Worm (Caenorhabditis elegans) whole organism, L1 larva: ENCODE data around the gene wdr-20.

Source experiments
- C16A3.4 ChIP-seq: fragments of 150-350 bp; optimal IDR thresholded peaks from 2 replicates; lab custom pipeline; 2014; ENCODE audit warnings: missing biosample characterization, missing genetic modification characterization
- F16B12.6 ChIP-seq: fragments of 150-350 bp; optimal IDR thresholded peaks from 2 replicates; lab custom pipeline; 2014; ENCODE audit warnings: missing biosample characterization, missing genetic modification characterization
- Y116A8C.19 ChIP-seq: sonication (generic microtip); optimal IDR thresholded peaks from 2 replicates; lab custom pipeline; 2016; ENCODE audit warnings: missing compliant biosample characterization, missing genetic modification characterization, borderline replicate concordance
- aha-1 ChIP-seq: fragments of 150-350 bp; optimal IDR thresholded peaks from 2 replicates; lab custom pipeline; 2014; ENCODE audit warnings: missing biosample characterization, missing genetic modification characterization
- aly-2 ChIP-seq: fragments of 150-350 bp; optimal IDR thresholded peaks from 2 replicates; lab custom pipeline; 2014; ENCODE audit warnings: missing biosample characterization, missing genetic modification characterization
- ama-1 ChIP-seq: fragments of 150-350 bp; optimal IDR thresholded peaks from 2 replicates; lab custom pipeline; 2014
- blmp-1 ChIP-seq: fragments of 150-350 bp; optimal IDR thresholded peaks from 2 replicates; lab custom pipeline; 2014; ENCODE audit warnings: missing biosample characterization, missing genetic modification characterization
- ceh-8 ChIP-seq: fragments of 200-800 bp; sonication (Bioruptor generic); optimal IDR thresholded peaks from 2 replicates; lab custom pipeline; 2018; ENCODE audit warnings: mild to moderate bottlenecking, missing genetic modification characterization, moderate library complexity, missing compliant biosample characterization
- ceh-88 ChIP-seq: fragments of 200-800 bp; sonication (Bioruptor generic); IDR thresholded peaks from 2 replicates; pipeline ENCODE4 v1.3.6; 2022; ENCODE audit warnings: missing genetic modification characterization, missing compliant biosample characterization
- ceh-90 ChIP-seq: sonication (generic microtip); optimal IDR thresholded peaks from 2 replicates; lab custom pipeline; 2016; ENCODE audit warnings: missing genetic modification characterization, missing compliant biosample characterization
- dpl-1 ChIP-seq, 3 experiments: fragments of 150-350 bp in 2 of 3; sonication (generic microtip) in 1 of 3; optimal IDR thresholded peaks; 2 replicates each; lab custom pipeline; 2014 to 2017; ENCODE audit warnings: missing biosample characterization in 3 of 3, missing genetic modification characterization in 3 of 3, missing genetic modification reagents in 3 of 3
- efl-1 ChIP-seq, 4 experiments: fragments of 150-350 bp; optimal IDR thresholded peaks in 3 of 4; peaks in 1 of 4; 1 replicate in 1 of 4; 2 replicates in 3 of 4; lab custom pipeline; 2014; ENCODE audit warnings: missing biosample characterization in 2 of 4, missing genetic modification characterization in 2 of 4, missing genetic modification reagents in 2 of 4
- elt-2 ChIP-seq: sonication (generic microtip); optimal IDR thresholded peaks from 2 replicates; lab custom pipeline; 2016; ENCODE audit warnings: missing genetic modification characterization, mild to moderate bottlenecking, inconsistent platforms, missing compliant biosample characterization, missing genetic modification reagents
- elt-3 ChIP-seq, 6 experiments: fragments of 150-350 bp in 1 of 6; sonication (generic microtip); optimal IDR thresholded peaks; 2 replicates each; lab custom pipeline; 2017 to 2018; ENCODE audit warnings: missing biosample characterization in 6 of 6, missing genetic modification characterization in 6 of 6, inconsistent platforms in 1 of 6
- ets-5 ChIP-seq: fragments of 200-800 bp; sonication (Bioruptor generic); IDR thresholded peaks from 2 replicates; pipeline ENCODE4 v1.3.6; 2022; ENCODE audit warnings: missing genetic modification characterization, missing compliant biosample characterization
- fkh-8 ChIP-seq: sonication (generic microtip); optimal IDR thresholded peaks from 2 replicates; lab custom pipeline; 2016; ENCODE audit warnings: mild to moderate bottlenecking, missing genetic modification characterization, missing compliant biosample characterization
- hpl-2 ChIP-seq: fragments of 150-350 bp; optimal IDR thresholded peaks from 2 replicates; lab custom pipeline; 2014; ENCODE audit warnings: missing biosample characterization, missing genetic modification reagents, missing genetic modification characterization
- irx-1 ChIP-seq: sonication (generic microtip); optimal IDR thresholded peaks from 2 replicates; lab custom pipeline; 2016; ENCODE audit warnings: missing genetic modification characterization, missing compliant biosample characterization
- jun-1 ChIP-seq: fragments of 150-350 bp; optimal IDR thresholded peaks from 2 replicates; lab custom pipeline; 2014; ENCODE audit warnings: missing biosample characterization, missing genetic modification reagents, missing genetic modification characterization
- lin-15B ChIP-seq: fragments of 150-350 bp; sonication (generic microtip); optimal IDR thresholded peaks from 3 replicates; lab custom pipeline; 2014; ENCODE audit warnings: missing biosample characterization, missing genetic modification characterization
- lin-35 ChIP-seq, 2 experiments: fragments of 150-350 bp; optimal IDR thresholded peaks; 2 replicates each; lab custom pipeline; 2014; ENCODE audit warnings: missing biosample characterization in 2 of 2, missing genetic modification characterization in 2 of 2, missing genetic modification reagents in 2 of 2
- lir-3 ChIP-seq: sonication (generic microtip); optimal IDR thresholded peaks from 2 replicates; lab custom pipeline; 2016; ENCODE audit warnings: mild to moderate bottlenecking, missing genetic modification characterization, moderate library complexity, missing compliant biosample characterization; ENCODE audit not compliant: poor library complexity
- lsy-2 ChIP-seq, 2 experiments: fragments of 150-350 bp; optimal IDR thresholded peaks; 2 replicates each; lab custom pipeline; 2014; ENCODE audit warnings: missing biosample characterization in 2 of 2, missing genetic modification characterization in 2 of 2
- mab-9 ChIP-seq: fragments of 200-800 bp; sonication (Bioruptor generic); IDR thresholded peaks from 2 replicates; pipeline ENCODE4 v1.3.6; 2022; ENCODE audit warnings: missing genetic modification reagents, missing genetic modification characterization, missing compliant biosample characterization
- nhr-11 ChIP-seq: fragments of 150-350 bp; optimal IDR thresholded peaks from 2 replicates; lab custom pipeline; 2014; ENCODE audit warnings: missing biosample characterization, missing genetic modification characterization
- nhr-20 ChIP-seq: sonication (generic microtip); optimal IDR thresholded peaks from 2 replicates; lab custom pipeline; 2016; ENCODE audit warnings: mild to moderate bottlenecking, missing genetic modification characterization, missing compliant biosample characterization
- nhr-237 ChIP-seq: fragments of 150-350 bp; optimal IDR thresholded peaks from 2 replicates; lab custom pipeline; 2014; ENCODE audit warnings: missing biosample characterization, missing genetic modification characterization
- nhr-71 ChIP-seq: sonication (generic microtip); optimal IDR thresholded peaks from 2 replicates; lab custom pipeline; 2016; ENCODE audit warnings: mild to moderate bottlenecking, missing genetic modification characterization, moderate library complexity, missing compliant biosample characterization
- nhr-84 ChIP-seq: sonication (generic microtip); optimal IDR thresholded peaks from 2 replicates; lab custom pipeline; 2017; ENCODE audit warnings: missing biosample characterization, missing genetic modification characterization
- nhr-85 ChIP-seq: sonication (generic microtip); peaks from one replicate; lab custom pipeline; 2016; ENCODE audit warnings: missing genetic modification characterization, inconsistent platforms, missing compliant biosample characterization
- pax-3 ChIP-seq: fragments of 200-800 bp; sonication (Bioruptor generic); optimal IDR thresholded peaks from 2 replicates; lab custom pipeline; 2018; ENCODE audit warnings: mild to moderate bottlenecking, missing genetic modification characterization, moderate library complexity, missing compliant biosample characterization
- rnt-1 ChIP-seq: sonication (generic microtip); optimal IDR thresholded peaks from 2 replicates; lab custom pipeline; 2016; ENCODE audit warnings: mild to moderate bottlenecking, missing genetic modification characterization, moderate library complexity, missing compliant biosample characterization
- skn-1 ChIP-seq: fragments of 150-350 bp; optimal IDR thresholded peaks from 2 replicates; lab custom pipeline; 2014; ENCODE audit warnings: missing biosample characterization, missing genetic modification characterization
- snpc-4 ChIP-seq: fragments of 150-350 bp; optimal IDR thresholded peaks from 2 replicates; lab custom pipeline; 2014; ENCODE audit warnings: missing biosample characterization, missing genetic modification characterization
- snu-23 ChIP-seq: sonication (generic microtip); optimal IDR thresholded peaks from 2 replicates; lab custom pipeline; 2016; ENCODE audit warnings: missing genetic modification characterization, missing compliant biosample characterization
- swsn-7 ChIP-seq: sonication (generic microtip); optimal IDR thresholded peaks from 2 replicates; lab custom pipeline; 2016; ENCODE audit warnings: missing genetic modification characterization, missing compliant biosample characterization
- tbx-2 ChIP-seq: sonication (generic microtip); optimal IDR thresholded peaks from 2 replicates; lab custom pipeline; 2016; ENCODE audit warnings: missing genetic modification characterization, missing compliant biosample characterization
- tlp-1 ChIP-seq: fragments of 150-350 bp; optimal IDR thresholded peaks from 2 replicates; lab custom pipeline; 2014; ENCODE audit warnings: missing biosample characterization, missing genetic modification characterization
- unc-30 ChIP-seq: sonication (generic microtip); optimal IDR thresholded peaks from 2 replicates; lab custom pipeline; 2017; ENCODE audit warnings: missing biosample characterization, missing genetic modification characterization
- vab-15 ChIP-seq: sonication (generic microtip); optimal IDR thresholded peaks from 2 replicates; lab custom pipeline; 2017; ENCODE audit warnings: missing genotype, mild to moderate bottlenecking, missing genetic modification characterization, missing compliant biosample characterization
- xbp-1 ChIP-seq: sonication (generic microtip); optimal IDR thresholded peaks from 2 replicates; lab custom pipeline; 2016; ENCODE audit warnings: missing genetic modification characterization, missing compliant biosample characterization
- ztf-11 ChIP-seq, 2 experiments: sonication (generic microtip); optimal IDR thresholded peaks; 2 replicates each; lab custom pipeline; 2016 to 2017; ENCODE audit warnings: missing genetic modification characterization in 2 of 2, missing biosample characterization in 1 of 2, missing compliant biosample characterization in 1 of 2

The wdr-20 gene

ce11 chrV:10134077-10134693 is at the start of gene wdr-20, which contains the start of the genes C08B6.18 and C08B6.8:
Gene wdr-20 (minus strand): TSS chrV:10134158.
Gene C08B6.18 (minus strand): TSS chrV:10134127.
Gene C08B6.8 (plus strand): TSS chrV:10134643.
- no peak for TF ChIP-seq F16B12.6 (tag; lab: Kevin White, UChicago)
- TF ChIP-seq nhr-237 (tag; lab: Kevin White, UChicago): no peak
- TF ChIP-seq ceh-88 (GFP tag; lab: Robert Waterston, UW): no peak
- TF ChIP-seq elt-3 (tag; optimal IDR thresholded peaks at IDR 0.05; lab: Kevin White, UChicago): peak in 1 of 6 experiments; percentile 8
- no peak for TF ChIP-seq mab-9
- TF ChIP-seq ceh-8 (GFP tag; lab: Kevin White, UChicago): no peak
- TF ChIP-seq rnt-1 (tag; lab: Kevin White, UChicago): no peak
- no peak for TF ChIP-seq ets-5 (GFP tag; lab: Robert Waterston, UW)
- TF ChIP-seq efl-1 (optimal IDR thresholded peaks at IDR 0.05; lab: Kevin White, UChicago): peak; percentile 28 to 30
- TF ChIP-seq efl-1 (GFP tag; optimal IDR thresholded peaks at IDR 0.05 in 1 of 2; lab: Kevin White, UChicago): peak; percentile 42 to 87
- peak; percentile 65 for TF ChIP-seq lin-15B
- TF ChIP-seq elt-2 (tag; lab: Kevin White, UChicago): no peak
- no peak for TF ChIP-seq jun-1 (tag; lab: Kevin White, UChicago)
- TF ChIP-seq nhr-20 (tag; lab: Kevin White, UChicago): peak; percentile 4
- peak; percentile 42 for TF ChIP-seq skn-1 (tag; lab: Kevin White, UChicago)
- no peak for TF ChIP-seq swsn-7 (tag; lab: Kevin White, UChicago)
- TF ChIP-seq ama-1: no peak
- peak; percentile 3 for TF ChIP-seq nhr-71 (tag; lab: Kevin White, UChicago)
- no peak for TF ChIP-seq ztf-11 (tag; optimal IDR thresholded peaks at IDR 0.05; lab: Kevin White, UChicago)
- TF ChIP-seq irx-1 (tag; lab: Kevin White, UChicago): no peak
- TF ChIP-seq vab-15 (tag; lab: Kevin White, UChicago): no peak
- no peak for TF ChIP-seq nhr-84 (tag; lab: Kevin White, UChicago)
- TF ChIP-seq lsy-2 (tag; optimal IDR thresholded peaks at IDR 0.05; lab: Kevin White, UChicago): peak; percentile 21 to 65
- no peak for TF ChIP-seq unc-30 (tag; lab: Kevin White, UChicago)
- TF ChIP-seq tlp-1 (tag; lab: Kevin White, UChicago): no peak
- TF ChIP-seq Y116A8C.19 (tag; lab: Kevin White, UChicago): no peak
- TF ChIP-seq snu-23 (GFP tag; lab: Kevin White, UChicago): peak; percentile 15
- peak in 2 of 3 experiments; percentile 21 to 58 for TF ChIP-seq dpl-1 (GFP tag; optimal IDR thresholded peaks at IDR 0.05; lab: Kevin White, UChicago)
- no peak for TF ChIP-seq xbp-1 (tag; lab: Kevin White, UChicago)
- no peak for TF ChIP-seq nhr-11 (tag; lab: Kevin White, UChicago)
- TF ChIP-seq fkh-8 (tag; lab: Kevin White, UChicago): no peak
- TF ChIP-seq nhr-85 (tag; lab: Kevin White, UChicago): no peak
- no peak for TF ChIP-seq aha-1 (tag; lab: Kevin White, UChicago)
- TF ChIP-seq snpc-4: peak; percentile 61
- peak; percentile 19 for TF ChIP-seq blmp-1
- TF ChIP-seq lir-3 (tag; lab: Kevin White, UChicago): no peak
- TF ChIP-seq tbx-2 (tag; lab: Kevin White, UChicago): no peak
- TF ChIP-seq ceh-90: no peak
- TF ChIP-seq pax-3 (tag; lab: Kevin White, UChicago): no peak
- TF ChIP-seq aly-2: no peak
- peak; percentile 46 to 69 for TF ChIP-seq lin-35 (GFP tag; optimal IDR thresholded peaks at IDR 0.05; lab: Kevin White, UChicago)
- peak; percentile 47 for TF ChIP-seq C16A3.4 (tag; lab: Kevin White, UChicago)

DNA sequence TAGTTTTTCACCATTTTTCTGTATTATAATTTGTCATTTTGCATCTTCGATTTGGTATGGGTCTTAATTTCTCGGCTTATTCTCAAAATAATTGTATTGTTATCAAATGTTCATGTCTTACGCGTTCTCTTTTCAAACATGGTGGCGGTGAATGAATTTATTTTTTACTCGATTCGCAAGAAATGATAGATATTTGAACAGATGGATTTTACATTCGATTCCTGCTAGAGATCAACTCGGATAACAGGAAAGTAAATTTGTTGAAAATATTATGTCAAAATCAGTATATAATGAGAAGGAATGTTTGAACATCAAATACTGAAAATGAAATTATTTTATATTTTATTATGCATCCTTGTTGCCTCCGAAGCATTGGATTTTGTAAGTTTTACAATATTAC is 49.0 kb upstream of the wdr-20 start, which contains the start of gene ZK856.4:
Gene ZK856.4, plus strand, starts transcription at position 301 of the 400 bp plus-strand sequence.
- no peak for TF ChIP-seq hpl-2
